Worm (Caenorhabditis elegans) whole organism, young adult: ENCODE data around the gene Y69E1A.5.

Source experiments
- F22D6.2 ChIP-seq: sonication (generic microtip); optimal IDR thresholded peaks from 2 replicates; lab custom pipeline; 2016; ENCODE audit warnings: mild to moderate bottlenecking, missing genetic modification characterization, missing compliant biosample characterization
- F57A8.1 ChIP-seq: fragments of 200-800 bp; sonication (Bioruptor generic); optimal IDR thresholded peaks from 2 replicates; lab custom pipeline; 2018; ENCODE audit warnings: mild to moderate bottlenecking, missing genetic modification characterization, moderate library complexity, missing compliant biosample characterization
- akir-1 ChIP-seq: fragments of 200-800 bp; sonication (Bioruptor generic); optimal IDR thresholded peaks from 2 replicates; lab custom pipeline; 2018; ENCODE audit warnings: mild to moderate bottlenecking, missing genetic modification characterization, moderate library complexity, missing compliant biosample characterization
- ama-1 ChIP-seq, 3 experiments: fragments of 150-350 bp in 1 of 3; sonication (generic microtip) in 2 of 3; optimal IDR thresholded peaks; 2 replicates each; lab custom pipeline; 2014 to 2018; ENCODE audit warnings: missing biosample characterization in 2 of 3, missing genetic modification characterization in 2 of 3, missing genetic modification reagents in 2 of 3
- atf-7 ChIP-seq: sonication (generic microtip); optimal IDR thresholded peaks from 2 replicates; lab custom pipeline; 2017; ENCODE audit warnings: mild to moderate bottlenecking, missing genetic modification characterization, missing compliant biosample characterization
- chd-7 ChIP-seq: sonication (generic microtip); optimal IDR thresholded peaks from 2 replicates; lab custom pipeline; 2016; ENCODE audit warnings: mild to moderate bottlenecking, missing genetic modification characterization, moderate library complexity, missing compliant biosample characterization
- madf-3 ChIP-seq: fragments of 200-800 bp; sonication (Bioruptor generic); IDR thresholded peaks from 2 replicates; pipeline ENCODE4 v1.3.6; 2022; ENCODE audit warnings: missing genetic modification reagents, missing genetic modification characterization, missing compliant biosample characterization
- snpc-4 ChIP-seq, 5 experiments: fragments of 150-350 bp in 1 of 5; sonication (generic microtip) in 4 of 5; optimal IDR thresholded peaks; 2 replicates each; lab custom pipeline; 2014 to 2018; ENCODE audit warnings: missing genetic modification characterization in 5 of 5, missing biosample characterization in 3 of 5, antibody characterized with exemption in 2 of 5, mild to moderate bottlenecking in 2 of 5, missing compliant biosample characterization in 2 of 5, missing genotype in 2 of 5, moderate library complexity in 2 of 5, missing genetic modification reagents in 1 of 5
- unc-62 ChIP-seq: fragments of 150-350 bp; optimal IDR thresholded peaks from 2 replicates; lab custom pipeline; 2014; ENCODE audit warnings: missing biosample characterization, missing genetic modification reagents, missing genetic modification characterization
- zim-3 ChIP-seq: sonication (generic microtip); optimal IDR thresholded peaks from 2 replicates; lab custom pipeline; 2017; ENCODE audit warnings: mild to moderate bottlenecking, missing genetic modification characterization, moderate library complexity, missing compliant biosample characterization
- ztf-22 ChIP-seq: fragments of 200-800 bp; sonication (Bioruptor generic); optimal IDR thresholded peaks from 2 replicates; lab custom pipeline; 2018; ENCODE audit warnings: mild to moderate bottlenecking, missing genetic modification characterization, moderate library complexity, missing compliant biosample characterization

ce11 chrIV:10935336-10935735 lies 22.1 kb downstream of the Y69E1A.5 start:
- TF ChIP-seq F22D6.2 (peak; percentile 18), ama-1 (optimal IDR thresholded peaks at IDR 0.05; lab: Kevin White, UChicago) (peak; percentile 93), ama-1 (GFP tag; optimal IDR thresholded peaks at IDR 0.05; lab: Kevin White, UChicago) (no peak), chd-7 (peak; percentile 85), atf-7 (tag; lab: Kevin White, UChicago) (peak; percentile 74), snpc-4 (GFP tag; optimal IDR thresholded peaks at IDR 0.05; lab: Kevin White, UChicago) (no peak), snpc-4 (tag; optimal IDR thresholded peaks at IDR 0.05; lab: Kevin White, UChicago) (peak in 1 of 4 experiments; percentile 10), zim-3 (tag; lab: Kevin White, UChicago) (no peak), madf-3 (GFP tag; lab: Robert Waterston, UW) (peak; percentile 80; the same call in 1 of the 2 replicates), F57A8.1 (GFP tag; lab: Kevin White, UChicago) (no peak), ztf-22 (GFP tag; lab: Kevin White, UChicago) (peak; percentile 75), akir-1 (GFP tag; lab: Kevin White, UChicago) (no peak), unc-62 (GFP tag; lab: Kevin White, UChicago) (peak; percentile 73)
